Fruit fly (Drosophila melanogaster) whole organism, embryonic: ENCODE measurements around the gene CG33932.

Source experiments
- Bdp1 ChIP-seq: fragments of 200-800 bp; sonication (Bioruptor generic); optimal IDR thresholded peaks from 3 replicates; lab custom pipeline; 2016; ENCODE audit warnings: missing biosample characterization, missing genetic modification characterization
- BtbVII ChIP-seq: fragments of 200-800 bp; sonication (Bioruptor generic); optimal IDR thresholded peaks from 3 replicates; lab custom pipeline; 2017; ENCODE audit warnings: missing biosample characterization, mild to moderate bottlenecking, missing genetic modification characterization
- CG10209 ChIP-seq: fragments of 200-800 bp; sonication (Bioruptor generic); optimal IDR thresholded peaks from 3 replicates; lab custom pipeline; 2017; ENCODE audit warnings: missing biosample characterization, mild to moderate bottlenecking, missing genetic modification characterization, missing genetic modification reagents
- CG10979 ChIP-seq: fragments of 200-800 bp; sonication (Bioruptor generic); optimal IDR thresholded peaks from 2 replicates; lab custom pipeline; 2018; ENCODE audit warnings: missing biosample characterization, mild to moderate bottlenecking, missing genetic modification characterization, moderate library complexity
- CG11085 ChIP-seq: fragments of 200-800 bp; sonication (Bioruptor generic); IDR thresholded peaks from 2 replicates; pipeline ENCODE4 v1.3.6; 2022; ENCODE audit warnings: missing biosample characterization, missing genetic modification characterization
- CG13775 ChIP-seq: fragments of 200-800 bp; sonication (Bioruptor generic); optimal IDR thresholded peaks from 3 replicates; lab custom pipeline; 2017; ENCODE audit warnings: missing biosample characterization, mild to moderate bottlenecking, missing genetic modification characterization
- CG14014 ChIP-seq: fragments of 200-800 bp; sonication (Bioruptor generic); IDR thresholded peaks from 2 replicates; pipeline ENCODE4 v1.3.6; 2022; ENCODE audit warnings: missing biosample characterization, missing genetic modification characterization
- CG15269 ChIP-seq: fragments of 200-800 bp; sonication (Bioruptor generic); optimal IDR thresholded peaks from 2 replicates; lab custom pipeline; 2018; ENCODE audit warnings: missing biosample characterization, mild to moderate bottlenecking, missing genetic modification characterization, moderate library complexity
- CG17359 ChIP-seq: fragments of 200-800 bp; sonication (Bioruptor generic); optimal IDR thresholded peaks from 3 replicates; lab custom pipeline; 2018; ENCODE audit warnings: missing biosample characterization, mild to moderate bottlenecking, missing genetic modification characterization, moderate library complexity
- CG18599 ChIP-seq: fragments of 200-800 bp; sonication (Bioruptor generic); optimal IDR thresholded peaks from 3 replicates; lab custom pipeline; 2017; ENCODE audit warnings: missing biosample characterization, missing genetic modification characterization, mild to moderate bottlenecking, moderate library complexity, missing genetic modification reagents
- CG3163 ChIP-seq: fragments of 200-800 bp; sonication (Bioruptor generic); optimal IDR thresholded peaks from 3 replicates; lab custom pipeline; 2016; ENCODE audit warnings: missing biosample characterization, missing genetic modification characterization
- CG3407 ChIP-seq: fragments of 200-800 bp; sonication (Bioruptor generic); optimal IDR thresholded peaks from 2 replicates; lab custom pipeline; 2018; ENCODE audit warnings: missing biosample characterization, mild to moderate bottlenecking, missing genetic modification characterization
- CG8765 ChIP-seq: fragments of 200-800 bp; sonication (Bioruptor generic); IDR thresholded peaks from 2 replicates; pipeline ENCODE4 v1.3.6; 2022; ENCODE audit warnings: missing biosample characterization, missing genetic modification characterization
- CG9817 ChIP-seq: fragments of 200-800 bp; sonication (Bioruptor generic); optimal IDR thresholded peaks from 2 replicates; lab custom pipeline; 2018; ENCODE audit warnings: missing biosample characterization, mild to moderate bottlenecking, missing genetic modification characterization, moderate library complexity
- CrebB ChIP-seq: fragments of 200-800 bp; sonication (Bioruptor generic); optimal IDR thresholded peaks from 3 replicates; lab custom pipeline; 2018; ENCODE audit warnings: missing biosample characterization, mild to moderate bottlenecking, missing genetic modification characterization
- Drgx ChIP-seq: fragments of 200-800 bp; sonication (Bioruptor generic); IDR thresholded peaks from 2 replicates; pipeline ENCODE4 v1.3.6; 2022; ENCODE audit warnings: missing biosample characterization, missing genetic modification characterization
- ERR ChIP-seq: fragments of 200-800 bp; sonication (Bioruptor generic); optimal IDR thresholded peaks from 2 replicates; lab custom pipeline; 2016; ENCODE audit warnings: missing biosample characterization, missing genetic modification characterization
- Ets65A ChIP-seq: fragments of 200-800 bp; sonication (Bioruptor generic); peaks from one replicate; lab custom pipeline; 2016; ENCODE audit warnings: missing biosample characterization, missing genetic modification characterization
- HmgZ ChIP-seq: fragments of 200-800 bp; sonication (Bioruptor generic); optimal IDR thresholded peaks from 2 replicates; lab custom pipeline; 2018; ENCODE audit warnings: missing biosample characterization, mild to moderate bottlenecking, missing genetic modification characterization
- Mad ChIP-seq: fragments of 200-800 bp; sonication (Bioruptor generic); optimal IDR thresholded peaks from 2 replicates; lab custom pipeline; 2016; ENCODE audit warnings: missing biosample characterization, missing genetic modification characterization
- NC2β ChIP-seq: fragments of 200-800 bp; sonication (Bioruptor generic); optimal IDR thresholded peaks from 2 replicates; lab custom pipeline; 2016; ENCODE audit warnings: missing biosample characterization, missing genetic modification characterization
- Neu2 ChIP-seq: fragments of 200-800 bp; sonication (Bioruptor generic); optimal IDR thresholded peaks from 3 replicates; lab custom pipeline; 2016; ENCODE audit warnings: missing biosample characterization, missing genetic modification characterization, borderline replicate concordance
- PHDP ChIP-seq: fragments of 200-800 bp; sonication (Bioruptor generic); optimal IDR thresholded peaks from 3 replicates; lab custom pipeline; 2018; ENCODE audit warnings: missing biosample characterization, mild to moderate bottlenecking, missing genetic modification characterization, moderate library complexity
- Ravus ChIP-seq: fragments of 200-800 bp; sonication (Bioruptor generic); IDR thresholded peaks from 2 replicates; pipeline ENCODE4 v1.3.6; 2022; ENCODE audit warnings: missing biosample characterization, missing genetic modification characterization
- Sin3A ChIP-seq: fragments of >200 bp; optimal IDR thresholded peaks from 2 replicates; lab custom pipeline; 2018
- YL-1 ChIP-seq: fragments of 200-800 bp; sonication (Bioruptor generic); optimal IDR thresholded peaks from 3 replicates; lab custom pipeline; 2017; ENCODE audit warnings: missing biosample characterization, mild to moderate bottlenecking, missing genetic modification characterization
- abd-A ChIP-seq: fragments of 200-800 bp; sonication (Bioruptor generic); optimal IDR thresholded peaks from 3 replicates; lab custom pipeline; 2019; ENCODE audit warnings: missing biosample characterization, mild to moderate bottlenecking, missing genetic modification characterization, moderate library complexity
- ase ChIP-seq: fragments of 200-800 bp; sonication (Bioruptor generic); IDR thresholded peaks from 3 replicates; pipeline ENCODE4 v1.3.6; 2022; ENCODE audit warnings: missing biosample characterization, missing genetic modification characterization
- ash1 ChIP-seq: fragments of 200-800 bp; sonication (Bioruptor generic); optimal IDR thresholded peaks from 2 replicates; lab custom pipeline; 2018; ENCODE audit warnings: missing biosample characterization, mild to moderate bottlenecking, missing genetic modification characterization
- bsh ChIP-seq, 2 experiments: fragments of 200-800 bp; sonication (Bioruptor generic); optimal IDR thresholded peaks; 2 replicates each; lab custom pipeline; 2017 to 2018; ENCODE audit warnings: mild to moderate bottlenecking in 2 of 2, missing biosample characterization in 2 of 2, missing genetic modification characterization in 2 of 2, moderate library complexity in 1 of 2
- crol ChIP-seq: fragments of 200-800 bp; sonication (Bioruptor generic); IDR thresholded peaks from 2 replicates; pipeline ENCODE4 v1.3.6; 2022; ENCODE audit warnings: missing biosample characterization, missing genetic modification characterization
- cwo ChIP-seq: fragments of 200-800 bp; sonication (Bioruptor generic); optimal IDR thresholded peaks from 3 replicates; lab custom pipeline; 2017; ENCODE audit warnings: missing biosample characterization, missing genetic modification characterization, mild to moderate bottlenecking, moderate library complexity, missing genetic modification reagents
- en ChIP-seq: fragments of 200-800 bp; sonication (Bioruptor generic); optimal IDR thresholded peaks from 2 replicates; lab custom pipeline; 2016; ENCODE audit warnings: missing biosample characterization, missing genetic modification characterization
- fd3F ChIP-seq: fragments of 200-800 bp; sonication (Bioruptor generic); optimal IDR thresholded peaks from 2 replicates; lab custom pipeline; 2018; ENCODE audit warnings: missing biosample characterization, mild to moderate bottlenecking, missing genetic modification characterization, moderate library complexity
- hkb ChIP-seq, 2 experiments: fragments of 200-800 bp in 1 of 2; fragments of >200 bp in 1 of 2; sonication (Bioruptor generic) in 1 of 2; IDR thresholded peaks in 1 of 2; optimal IDR thresholded peaks in 1 of 2; 2 replicates each; pipeline versions ENCODE4 v1.3.6 to Lab custom; 2017 to 2022; ENCODE audit warnings: missing biosample characterization in 1 of 2, missing genetic modification characterization in 1 of 2
- jigr1 ChIP-seq: fragments of 200-800 bp; sonication (Bioruptor generic); IDR thresholded peaks from 3 replicates; pipeline ENCODE4 v1.3.6; 2022; ENCODE audit warnings: missing biosample characterization, missing genetic modification characterization
- klu ChIP-seq: fragments of 200-800 bp; sonication (Bioruptor generic); IDR thresholded peaks from 2 replicates; pipeline ENCODE4 v1.3.6; 2022; ENCODE audit warnings: missing biosample characterization, missing genetic modification characterization
- kni ChIP-seq: fragments of 200-800 bp; sonication (Bioruptor generic); optimal IDR thresholded peaks from 3 replicates; lab custom pipeline; 2017; ENCODE audit warnings: mild to moderate bottlenecking, missing biosample characterization, missing genetic modification reagents, missing genetic modification characterization
- odd ChIP-seq: fragments of 200-800 bp; sonication (Bioruptor generic); optimal IDR thresholded peaks from 2 replicates; lab custom pipeline; 2017; ENCODE audit warnings: missing biosample characterization, mild to moderate bottlenecking, missing genetic modification characterization
- pfk ChIP-seq: fragments of 200-800 bp; sonication (Bioruptor generic); optimal IDR thresholded peaks from 2 replicates; lab custom pipeline; 2018; ENCODE audit warnings: missing biosample characterization, mild to moderate bottlenecking, missing genetic modification characterization, moderate library complexity
- sens ChIP-seq: fragments of 200-800 bp; sonication (Bioruptor generic); peaks from one replicate; lab custom pipeline; 2016; ENCODE audit warnings: missing biosample characterization, missing genetic modification characterization
- shn ChIP-seq: fragments of 200-800 bp; sonication (Bioruptor generic); optimal IDR thresholded peaks from 3 replicates; lab custom pipeline; 2016; ENCODE audit warnings: missing biosample characterization, missing genetic modification characterization
- sim ChIP-seq: fragments of 200-800 bp; sonication (Bioruptor generic); IDR thresholded peaks from 2 replicates; pipeline ENCODE4 v1.3.6; 2022; ENCODE audit warnings: missing biosample characterization, missing genetic modification characterization
- slou ChIP-seq: fragments of 200-800 bp; sonication (Bioruptor generic); optimal IDR thresholded peaks from 3 replicates; lab custom pipeline; 2016; ENCODE audit warnings: missing biosample characterization, missing genetic modification characterization
- sob ChIP-seq: fragments of 200-800 bp; sonication (Bioruptor generic); IDR thresholded peaks from 2 replicates; pipeline ENCODE4 v1.3.6; 2022; ENCODE audit warnings: missing biosample characterization, missing genetic modification characterization
- sqz ChIP-seq: fragments of 200-800 bp; sonication (Bioruptor generic); optimal IDR thresholded peaks from 3 replicates; lab custom pipeline; 2018; ENCODE audit warnings: missing biosample characterization, mild to moderate bottlenecking, missing genetic modification characterization
- stwl ChIP-seq: fragments of 200-800 bp; sonication (Bioruptor generic); optimal IDR thresholded peaks from 3 replicates; lab custom pipeline; 2018; ENCODE audit warnings: missing biosample characterization, mild to moderate bottlenecking, missing genetic modification characterization, moderate library complexity
- tgo ChIP-seq: fragments of 200-800 bp; sonication (Bioruptor generic); IDR thresholded peaks from 3 replicates; pipeline ENCODE4 v1.3.6; 2022; ENCODE audit warnings: missing biosample characterization, missing genetic modification characterization
- ttk ChIP-seq: fragments of 200-800 bp; sonication (Bioruptor generic); IDR thresholded peaks from 2 replicates; pipeline ENCODE4 v2.1.2; 2022; ENCODE audit warnings: missing biosample characterization, missing genetic modification characterization
- wek ChIP-seq: fragments of 200-800 bp; sonication (Bioruptor generic); optimal IDR thresholded peaks from 3 replicates; lab custom pipeline; 2018; ENCODE audit warnings: missing biosample characterization, mild to moderate bottlenecking, missing genetic modification characterization, moderate library complexity
- z ChIP-seq: fragments of 200-800 bp; sonication (Bioruptor generic); IDR thresholded peaks from 3 replicates; pipeline ENCODE4 v1.3.6; 2022; ENCODE audit warnings: missing biosample characterization, missing genetic modification characterization

CG33932 gene

dm6 chrX:19697255-19697877 is 46.9 kb upstream of the CG33932 start (continued):
- no peak for TF ChIP-seq ash1 (GFP tag; lab: Kevin White, UChicago)
- TF ChIP-seq odd: no peak
- no peak for TF ChIP-seq z (GFP tag; lab: Robert Waterston, UW)
- no peak for TF ChIP-seq CG15269 (tag; lab: Kevin White, UChicago)
- TF ChIP-seq sens (GFP tag; lab: Kevin White, UChicago): peak; percentile 19
- peak; percentile 40 for TF ChIP-seq wek (GFP tag; lab: Kevin White, UChicago)
- no peak for TF ChIP-seq CG13775 (GFP tag; lab: Kevin White, UChicago)
- TF ChIP-seq CG18599 (GFP tag; lab: Kevin White, UChicago): no peak
- TF ChIP-seq ase (GFP tag; lab: Robert Waterston, UW): no peak
- no peak for TF ChIP-seq Ravus (GFP tag; lab: Robert Waterston, UW)
- TF ChIP-seq sob: 0 out of 2 replicates have a peak, but pooled peaks have one; percentile 15
- peak; percentile 3 for TF ChIP-seq CG10209
- TF ChIP-seq Mad: no peak
- TF ChIP-seq cwo: no peak
- no peak for TF ChIP-seq fd3F (GFP tag; lab: Kevin White, UChicago)
- TF ChIP-seq YL-1: peak; percentile 37
- TF ChIP-seq PHDP (tag; lab: Kevin White, UChicago): no peak
- no peak for TF ChIP-seq CG3163 (GFP tag; lab: Kevin White, UChicago)
- peak; percentile 74 for TF ChIP-seq crol
- no peak for TF ChIP-seq Sin3A (lab: Kevin White, UChicago)
- no peak for TF ChIP-seq klu (GFP tag; lab: Robert Waterston, UW)
- TF ChIP-seq bsh (GFP tag; optimal IDR thresholded peaks at IDR 0.05; lab: Kevin White, UChicago): no peak
- no peak for TF ChIP-seq CG3407 (GFP tag; lab: Kevin White, UChicago)
- no peak for TF ChIP-seq stwl (tag; lab: Kevin White, UChicago)
- no peak for TF ChIP-seq kni (GFP tag; lab: Kevin White, UChicago)
- no peak for TF ChIP-seq abd-A (tag; lab: Kevin White, UChicago)
- no peak for TF ChIP-seq CG17359 (tag; lab: Kevin White, UChicago)
- no peak for TF ChIP-seq ttk (GFP tag; lab: Robert Waterston, UW)
- TF ChIP-seq NC2β (GFP tag; lab: Kevin White, UChicago): no peak
- TF ChIP-seq CrebB: no peak
- TF ChIP-seq CG8765 (GFP tag; lab: Robert Waterston, UW): no peak
- TF ChIP-seq BtbVII (GFP tag; lab: Kevin White, UChicago): no peak
- TF ChIP-seq CG9817 (tag; lab: Kevin White, UChicago): no peak
- TF ChIP-seq shn (GFP tag; lab: Kevin White, UChicago): no peak
- no peak for TF ChIP-seq hkb (optimal IDR thresholded peaks at IDR 0.05; lab: Kevin White, UChicago)
- no peak for TF ChIP-seq hkb (GFP tag; IDR thresholded peaks at IDR 0.05; lab: Robert Waterston, UW)
- TF ChIP-seq CG10979: no peak
- no peak for TF ChIP-seq tgo (GFP tag; lab: Robert Waterston, UW)
- no peak for TF ChIP-seq en (GFP tag; lab: Kevin White, UChicago)
- no peak for TF ChIP-seq CG14014
- TF ChIP-seq Drgx: no peak
- no peak for TF ChIP-seq HmgZ (tag; lab: Kevin White, UChicago)
- no peak for TF ChIP-seq pfk (GFP tag; lab: Kevin White, UChicago)
- TF ChIP-seq sqz (GFP tag; lab: Kevin White, UChicago): no peak
- TF ChIP-seq ERR (GFP tag; lab: Kevin White, UChicago): no peak
- TF ChIP-seq CG11085 (GFP tag; lab: Robert Waterston, UW): no peak
- no peak for TF ChIP-seq sim (GFP tag; lab: Robert Waterston, UW)
- no peak for TF ChIP-seq Ets65A (GFP tag; lab: Kevin White, UChicago)
- no peak for TF ChIP-seq jigr1 (GFP tag; lab: Robert Waterston, UW)
- no peak for TF ChIP-seq Neu2 (GFP tag; lab: Kevin White, UChicago)
- TF ChIP-seq Bdp1 (GFP tag; lab: Kevin White, UChicago): peak; percentile 11
- no peak for TF ChIP-seq slou
